Fruit fly (Drosophila melanogaster) whole organism, embryonic: ENCODE measurements around the gene CG10694.

ENCODE experiments used
- Awh ChIP-seq: fragments of 200-800 bp; sonication (Bioruptor generic); IDR thresholded peaks from 2 replicates; pipeline ENCODE4, ENCODE4 v1.3.6; 2022; ENCODE audit warnings: missing biosample characterization, missing genetic modification characterization
- CG12391 ChIP-seq: fragments of 200-800 bp; sonication (Bioruptor generic); optimal IDR thresholded peaks from 3 replicates; lab custom pipeline; 2018; ENCODE audit warnings: missing biosample characterization, mild to moderate bottlenecking, missing genetic modification characterization, moderate library complexity
- CG12744 ChIP-seq: fragments of 200-800 bp; sonication (Bioruptor generic); optimal IDR thresholded peaks from 2 replicates; lab custom pipeline; 2016; ENCODE audit warnings: missing biosample characterization, missing genetic modification characterization
- CG13775 ChIP-seq: fragments of 200-800 bp; sonication (Bioruptor generic); optimal IDR thresholded peaks from 3 replicates; lab custom pipeline; 2017; ENCODE audit warnings: missing biosample characterization, mild to moderate bottlenecking, missing genetic modification characterization
- CG16863 ChIP-seq: fragments of 200-800 bp; sonication (Bioruptor generic); optimal IDR thresholded peaks from 3 replicates; lab custom pipeline; 2016; ENCODE audit warnings: missing biosample characterization, missing genetic modification characterization
- CG17186 ChIP-seq: fragments of 200-800 bp; sonication (Bioruptor generic); optimal IDR thresholded peaks from 3 replicates; lab custom pipeline; 2017; ENCODE audit warnings: missing biosample characterization, missing genetic modification reagents, missing genetic modification characterization
- CG17802 ChIP-seq: fragments of 200-800 bp; sonication (Bioruptor generic); optimal IDR thresholded peaks from 2 replicates; lab custom pipeline; 2018; ENCODE audit warnings: missing biosample characterization, mild to moderate bottlenecking, missing genetic modification characterization, moderate library complexity
- CG18599 ChIP-seq: fragments of 200-800 bp; sonication (Bioruptor generic); optimal IDR thresholded peaks from 3 replicates; lab custom pipeline; 2017; ENCODE audit warnings: missing biosample characterization, missing genetic modification characterization, mild to moderate bottlenecking, moderate library complexity, missing genetic modification reagents
- CG3065 ChIP-seq: fragments of 200-800 bp; sonication (Bioruptor generic); optimal IDR thresholded peaks from 2 replicates; lab custom pipeline; 2016; ENCODE audit warnings: missing biosample characterization, missing genetic modification characterization
- CG31365 ChIP-seq: fragments of 200-800 bp; sonication (Bioruptor generic); optimal IDR thresholded peaks from 2 replicates; lab custom pipeline; 2018; ENCODE audit warnings: missing biosample characterization, mild to moderate bottlenecking, missing genetic modification characterization
- CG3838 ChIP-seq: fragments of 200-800 bp; sonication (Bioruptor generic); optimal IDR thresholded peaks from 3 replicates; lab custom pipeline; 2016; ENCODE audit warnings: missing biosample characterization, missing genetic modification characterization
- CG3847 ChIP-seq: fragments of 200-800 bp; sonication (Bioruptor generic); IDR thresholded peaks from 2 replicates; pipeline ENCODE4 v1.3.6; 2022; ENCODE audit warnings: missing biosample characterization, missing genetic modification characterization
- CG42726 ChIP-seq: fragments of 200-800 bp; sonication (Bioruptor generic); IDR thresholded peaks from 2 replicates; pipeline ENCODE4 v1.3.6; 2022; ENCODE audit warnings: missing biosample characterization, missing genetic modification characterization; ENCODE audit not compliant: partially characterized antibody
- CG4360 ChIP-seq: fragments of 200-800 bp; sonication (Bioruptor generic); IDR thresholded peaks from 2 replicates; pipeline ENCODE4 v1.3.6; 2022; ENCODE audit warnings: missing biosample characterization, missing genetic modification characterization
- CG43689 ChIP-seq: fragments of 200-800 bp; sonication (Bioruptor generic); IDR thresholded peaks from 2 replicates; pipeline ENCODE4 v1.3.6; 2022; ENCODE audit warnings: missing biosample characterization, missing genetic modification characterization
- CG5953 ChIP-seq: fragments of 200-800 bp; sonication (Bioruptor generic); IDR thresholded peaks from 2 replicates; pipeline ENCODE4 v1.3.6; 2022; ENCODE audit warnings: missing biosample characterization, missing genetic modification characterization
- CG6254 ChIP-seq: fragments of 200-800 bp; sonication (Bioruptor generic); optimal IDR thresholded peaks from 3 replicates; lab custom pipeline; 2017; ENCODE audit warnings: mild to moderate bottlenecking, missing biosample characterization, missing genetic modification reagents, missing genetic modification characterization
- CG7987 ChIP-seq: fragments of 200-800 bp; sonication (Bioruptor generic); optimal IDR thresholded peaks from 2 replicates; lab custom pipeline; 2018; ENCODE audit warnings: missing biosample characterization, mild to moderate bottlenecking, missing genetic modification characterization, moderate library complexity
- CoRest ChIP-seq: fragments of 200-800 bp; sonication (Bioruptor generic); optimal IDR thresholded peaks from 3 replicates; lab custom pipeline; 2018; ENCODE audit warnings: missing biosample characterization, mild to moderate bottlenecking, missing genetic modification characterization, moderate library complexity
- Dbx ChIP-seq: fragments of 200-800 bp; sonication (Bioruptor generic); IDR thresholded peaks from 3 replicates; pipeline ENCODE4 v1.3.6; 2022; ENCODE audit warnings: missing biosample characterization, missing genetic modification characterization
- Deaf1 ChIP-seq: fragments of 200-800 bp; optimal IDR thresholded peaks from 3 replicates; lab custom pipeline; 2019; ENCODE audit warnings: missing biosample characterization, mild to moderate bottlenecking, missing genetic modification characterization, moderate library complexity
- Dfd ChIP-seq, 2 experiments: fragments of >200 bp; optimal IDR thresholded peaks; 2 replicates each; lab custom pipeline; 2017; ENCODE audit warnings: missing biosample characterization in 2 of 2, missing genetic modification characterization in 2 of 2
- Dip2 ChIP-seq: fragments of 200-800 bp; sonication (Bioruptor generic); IDR thresholded peaks from 2 replicates; pipeline ENCODE4 v1.3.6; 2022; ENCODE audit warnings: missing biosample characterization, missing genetic modification characterization
- Elba2 ChIP-seq: fragments of 200-800 bp; sonication (Bioruptor generic); optimal IDR thresholded peaks from 3 replicates; lab custom pipeline; 2016; ENCODE audit warnings: missing biosample characterization, missing genetic modification characterization
- HLH4C ChIP-seq: fragments of 200-800 bp; sonication (Bioruptor generic); IDR thresholded peaks from 3 replicates; pipeline ENCODE4 v1.3.6; 2022; ENCODE audit warnings: missing biosample characterization, missing genetic modification characterization; ENCODE audit not compliant: partially characterized antibody
- Hsf ChIP-seq: fragments of 200-800 bp; sonication (Bioruptor generic); optimal IDR thresholded peaks from 3 replicates; lab custom pipeline; 2016; ENCODE audit warnings: missing biosample characterization, missing genetic modification characterization
- Kr ChIP-seq: fragments of 200-800 bp; sonication (Bioruptor generic); optimal IDR thresholded peaks from 2 replicates; lab custom pipeline; 2017; ENCODE audit warnings: missing biosample characterization, mild to moderate bottlenecking, missing genetic modification characterization
- Mes4 ChIP-seq: fragments of 200-800 bp; sonication (Bioruptor generic); optimal IDR thresholded peaks from 2 replicates; lab custom pipeline; 2016; ENCODE audit warnings: missing biosample characterization, missing genetic modification characterization
- Nf-YA ChIP-seq: fragments of 200-800 bp; sonication (Bioruptor generic); IDR thresholded peaks from 2 replicates; pipeline ENCODE4 v1.3.6; 2022; ENCODE audit warnings: missing biosample characterization, missing genetic modification characterization
- Pdp1 ChIP-seq, 2 experiments: fragments of 200-800 bp; sonication (Bioruptor generic); optimal IDR thresholded peaks; 3 replicates each; lab custom pipeline; 2016; ENCODE audit warnings: missing biosample characterization in 2 of 2, missing genetic modification characterization in 2 of 2, mild to moderate bottlenecking in 1 of 2, moderate library complexity in 1 of 2
- Spps ChIP-seq: fragments of 200-800 bp; sonication (Bioruptor generic); optimal IDR thresholded peaks from 2 replicates; lab custom pipeline; 2018; ENCODE audit warnings: missing biosample characterization, mild to moderate bottlenecking, missing genetic modification characterization
- Sry-δ ChIP-seq: fragments of 200-800 bp; sonication (Bioruptor generic); optimal IDR thresholded peaks from 2 replicates; lab custom pipeline; 2016; ENCODE audit warnings: missing biosample characterization, missing genetic modification characterization
- bcd ChIP-seq: fragments of 200-800 bp; sonication (Bioruptor generic); optimal IDR thresholded peaks from 2 replicates; lab custom pipeline; 2017; ENCODE audit warnings: missing biosample characterization, mild to moderate bottlenecking, missing genetic modification characterization
- corto ChIP-seq: fragments of 200-800 bp; sonication (Bioruptor generic); optimal IDR thresholded peaks from 2 replicates; lab custom pipeline; 2016; ENCODE audit warnings: missing biosample characterization, mild to moderate bottlenecking, missing genetic modification characterization, moderate library complexity
- croc ChIP-seq: fragments of 200-800 bp; sonication (Bioruptor generic); conservative IDR thresholded peaks from 3 replicates; pipeline ENCODE4 v1.3.6; 2022; ENCODE audit warnings: missing biosample characterization, missing genetic modification characterization
- dmrt99B ChIP-seq: fragments of 200-800 bp; sonication (Bioruptor generic); optimal IDR thresholded peaks from 2 replicates; lab custom pipeline; 2018; ENCODE audit warnings: missing biosample characterization, mild to moderate bottlenecking, missing genetic modification characterization, moderate library complexity
- emc ChIP-seq: fragments of 200-800 bp; sonication (Bioruptor generic); optimal IDR thresholded peaks from 2 replicates; lab custom pipeline; 2016; ENCODE audit warnings: missing biosample characterization, missing genetic modification characterization
- ftz-f1 ChIP-seq: fragments of 200-800 bp; sonication (Bioruptor generic); optimal IDR thresholded peaks from 2 replicates; lab custom pipeline; 2016; ENCODE audit warnings: missing biosample characterization, missing genetic modification characterization
- ham ChIP-seq: fragments of 200-800 bp; sonication (Bioruptor generic); IDR thresholded peaks from 2 replicates; pipeline ENCODE4 v1.3.6; 2022; ENCODE audit warnings: missing biosample characterization, missing genetic modification characterization
- mirr ChIP-seq: fragments of 200-800 bp; sonication (Bioruptor generic); optimal IDR thresholded peaks from 3 replicates; lab custom pipeline; 2018; ENCODE audit warnings: missing biosample characterization, mild to moderate bottlenecking, missing genetic modification characterization
- odd ChIP-seq: fragments of 200-800 bp; sonication (Bioruptor generic); optimal IDR thresholded peaks from 2 replicates; lab custom pipeline; 2017; ENCODE audit warnings: missing biosample characterization, mild to moderate bottlenecking, missing genetic modification characterization
- pb ChIP-seq: fragments of 200-800 bp; sonication (Bioruptor generic); optimal IDR thresholded peaks from 3 replicates; lab custom pipeline; 2016; ENCODE audit warnings: missing biosample characterization, missing genetic modification characterization
- peb ChIP-seq: fragments of 200-800 bp; sonication (Bioruptor generic); IDR thresholded peaks from 2 replicates; pipeline ENCODE4 v1.3.6; 2022; ENCODE audit warnings: missing biosample characterization, missing genetic modification characterization
- pita ChIP-seq: fragments of 200-800 bp; sonication (Bioruptor generic); optimal IDR thresholded peaks from 2 replicates; lab custom pipeline; 2017; ENCODE audit warnings: missing biosample characterization, mild to moderate bottlenecking, missing genetic modification characterization
- stwl ChIP-seq: fragments of 200-800 bp; sonication (Bioruptor generic); optimal IDR thresholded peaks from 3 replicates; lab custom pipeline; 2018; ENCODE audit warnings: missing biosample characterization, mild to moderate bottlenecking, missing genetic modification characterization, moderate library complexity
- tgo ChIP-seq: fragments of 200-800 bp; sonication (Bioruptor generic); IDR thresholded peaks from 3 replicates; pipeline ENCODE4 v1.3.6; 2022; ENCODE audit warnings: missing biosample characterization, missing genetic modification characterization
- tio ChIP-seq: fragments of 200-800 bp; sonication (Bioruptor generic); optimal IDR thresholded peaks from 2 replicates; lab custom pipeline; 2017; ENCODE audit warnings: missing biosample characterization, missing genetic modification characterization, inconsistent platforms
- toy ChIP-seq: fragments of 200-800 bp; sonication (Bioruptor generic); IDR thresholded peaks from 2 replicates; pipeline ENCODE4 v1.3.6; 2022; ENCODE audit warnings: missing biosample characterization, missing genetic modification characterization
- trh ChIP-seq: fragments of 200-800 bp; sonication (Bioruptor generic); optimal IDR thresholded peaks from 2 replicates; lab custom pipeline; 2016; ENCODE audit warnings: missing biosample characterization, missing genetic modification characterization
- tx ChIP-seq: fragments of 200-800 bp; sonication (Bioruptor generic); optimal IDR thresholded peaks from 2 replicates; lab custom pipeline; 2016; ENCODE audit warnings: missing biosample characterization, missing genetic modification characterization
- unc-4 ChIP-seq: fragments of 200-800 bp; sonication (Bioruptor generic); IDR thresholded peaks from 2 replicates; pipeline ENCODE4 v1.3.6; 2022; ENCODE audit warnings: missing biosample characterization, missing genetic modification characterization; ENCODE audit not compliant: partially characterized antibody

CG10694 gene

dm6 chr3R:24106059-24106631 is 1.0 kb upstream of the CG10694 start (continued):
- peak in 1 of 2 experiments; percentile 96 for TF ChIP-seq Pdp1 (GFP tag; optimal IDR thresholded peaks at IDR 0.05; lab: Kevin White, UChicago)
- TF ChIP-seq CG3838 (GFP tag; lab: Kevin White, UChicago), result peak; percentile 39
- TF ChIP-seq pb (GFP tag; lab: Kevin White, UChicago), result no peak
- no peak for TF ChIP-seq Sry-δ
- no peak for TF ChIP-seq CG3847
- TF ChIP-seq CG31365 (tag; lab: Kevin White, UChicago), result peak; percentile 36
- TF ChIP-seq CG17186 (GFP tag; lab: Kevin White, UChicago), result no peak
- TF ChIP-seq ftz-f1, result no peak
- no peak for TF ChIP-seq toy (GFP tag; lab: Robert Waterston, UW)
- peak; percentile 47 for TF ChIP-seq dmrt99B (tag; lab: Kevin White, UChicago)
- TF ChIP-seq Mes4, result peak; percentile 18
- TF ChIP-seq CG12744, result peak; percentile 12
- no peak for TF ChIP-seq Kr (GFP tag; lab: Kevin White, UChicago)
- TF ChIP-seq Awh (GFP tag; lab: Robert Waterston, UW), result no peak
- no peak for TF ChIP-seq emc (GFP tag; lab: Kevin White, UChicago)
- peak; percentile 62 for TF ChIP-seq stwl
- TF ChIP-seq Deaf1 (tag; lab: Kevin White, UChicago), result no peak
- TF ChIP-seq Spps, result no peak
- TF ChIP-seq CG18599 (GFP tag; lab: Kevin White, UChicago), result peak; percentile 76
- no peak for TF ChIP-seq Elba2 (GFP tag; lab: Kevin White, UChicago)
- TF ChIP-seq CG5953 (GFP tag; lab: Robert Waterston, UW), result no peak
- no peak for TF ChIP-seq HLH4C (GFP tag; lab: Robert Waterston, UW)
- TF ChIP-seq CG4360 (GFP tag; lab: Robert Waterston, UW), result no peak
- peak; percentile 40 for TF ChIP-seq CG6254 (GFP tag; lab: Kevin White, UChicago)
- TF ChIP-seq CG42726 (GFP tag; lab: Robert Waterston, UW), result no peak
- peak; percentile 82 for TF ChIP-seq corto
- peak; percentile 7 for TF ChIP-seq tio (GFP tag; lab: Kevin White, UChicago)
- peak; percentile 24 for TF ChIP-seq pita (GFP tag; lab: Kevin White, UChicago)
- no peak for TF ChIP-seq Dip2 (GFP tag; lab: Robert Waterston, UW)
- TF ChIP-seq Nf-YA (GFP tag; lab: Robert Waterston, UW), result no peak
- peak; percentile 28 for TF ChIP-seq CG13775 (GFP tag; lab: Kevin White, UChicago)
- TF ChIP-seq tgo (GFP tag; lab: Robert Waterston, UW), result no peak
- no peak for TF ChIP-seq bcd (GFP tag; lab: Kevin White, UChicago)
- TF ChIP-seq CG7987 (GFP tag; lab: Kevin White, UChicago), result no peak
- no peak for TF ChIP-seq Dbx
- peak; percentile 6 for TF ChIP-seq odd (GFP tag; lab: Kevin White, UChicago)
- TF ChIP-seq tx (GFP tag; lab: Kevin White, UChicago), result peak; percentile 11
- no peak for TF ChIP-seq unc-4 (GFP tag; lab: Robert Waterston, UW)
- TF ChIP-seq CG12391 (tag; lab: Kevin White, UChicago), result peak; percentile 57
- no peak for TF ChIP-seq mirr (GFP tag; lab: Kevin White, UChicago)
- peak; percentile 51 for TF ChIP-seq Hsf (GFP tag; lab: Kevin White, UChicago)
- TF ChIP-seq croc (GFP tag; lab: Robert Waterston, UW), result no peak
- no peak for TF ChIP-seq CG43689
- TF ChIP-seq CoRest (tag; lab: Kevin White, UChicago), result peak; percentile 4
- no peak for TF ChIP-seq trh (GFP tag; lab: Kevin White, UChicago)
- TF ChIP-seq CG3065 (GFP tag; lab: Kevin White, UChicago), result no peak
- TF ChIP-seq Dfd (GFP tag; optimal IDR thresholded peaks at IDR 0.05; lab: Kevin White, UChicago), result no peak
- TF ChIP-seq CG17802 (tag; lab: Kevin White, UChicago), result no peak
- no peak for TF ChIP-seq CG16863 (GFP tag; lab: Kevin White, UChicago)
- TF ChIP-seq peb, result no peak
- no peak for TF ChIP-seq ham (GFP tag; lab: Robert Waterston, UW)
